Worm (Caenorhabditis elegans) whole organism, mixed stage, embryonic: Measurements from ENCODE around the gene paa-1.

Experiments
- M03D4.4 ChIP-seq: sonication (generic microtip); optimal IDR thresholded peaks from 2 replicates; lab custom pipeline; 2017; ENCODE audit warnings: mild to moderate bottlenecking, missing genetic modification characterization, missing compliant biosample characterization
- bed-3 ChIP-seq: fragments of 200-800 bp; sonication (Bioruptor generic); optimal IDR thresholded peaks from 3 replicates; lab custom pipeline; 2018; ENCODE audit warnings: mild to moderate bottlenecking, missing genetic modification characterization, moderate library complexity, missing compliant biosample characterization
- blmp-1 ChIP-seq: fragments of 150-350 bp; optimal IDR thresholded peaks from 2 replicates; lab custom pipeline; 2014; ENCODE audit warnings: missing biosample characterization, missing genetic modification characterization
- ceh-39 ChIP-seq: fragments of 150-350 bp; optimal IDR thresholded peaks from 2 replicates; lab custom pipeline; 2014; ENCODE audit warnings: missing biosample characterization, missing genetic modification characterization
- ceh-83 ChIP-seq: fragments of 200-800 bp; sonication (Bioruptor generic); optimal IDR thresholded peaks from 2 replicates; lab custom pipeline; 2018; ENCODE audit warnings: mild to moderate bottlenecking, missing genetic modification characterization, missing compliant biosample characterization
- ces-1 ChIP-seq: fragments of 150-350 bp; optimal IDR thresholded peaks from 2 replicates; lab custom pipeline; 2014; ENCODE audit warnings: missing biosample characterization, missing genetic modification reagents, missing genetic modification characterization
- cnd-1 ChIP-seq: fragments of 200-800 bp; sonication (Bioruptor generic); optimal IDR thresholded peaks from 2 replicates; lab custom pipeline; 2018; ENCODE audit warnings: mild to moderate bottlenecking, missing genetic modification characterization, missing compliant biosample characterization
- elt-1 ChIP-seq: sonication (generic microtip); optimal IDR thresholded peaks from 2 replicates; lab custom pipeline; 2017; ENCODE audit warnings: missing genetic modification characterization, mild to moderate bottlenecking, missing compliant biosample characterization, antibody characterized with exemption, moderate library complexity, borderline replicate concordance; ENCODE audit not compliant: insufficient read depth
- elt-3 ChIP-seq: fragments of 150-350 bp; optimal IDR thresholded peaks from 2 replicates; lab custom pipeline; 2014; ENCODE audit warnings: missing biosample characterization, missing genetic modification characterization
- flh-1 ChIP-seq: fragments of 200-800 bp; sonication (Bioruptor generic); optimal IDR thresholded peaks from 2 replicates; lab custom pipeline; 2018; ENCODE audit warnings: mild to moderate bottlenecking, missing genetic modification characterization, moderate library complexity, missing compliant biosample characterization
- ham-2 ChIP-seq: fragments of 200-800 bp; sonication (Bioruptor generic); optimal IDR thresholded peaks from 2 replicates; lab custom pipeline; 2018; ENCODE audit warnings: mild to moderate bottlenecking, missing genetic modification characterization, missing compliant biosample characterization
- hlh-1 ChIP-seq: fragments of 150-350 bp; optimal IDR thresholded peaks from 2 replicates; lab custom pipeline; 2014; ENCODE audit warnings: missing biosample characterization, missing genetic modification reagents, missing genetic modification characterization
- lin-13 ChIP-seq: fragments of 150-350 bp; optimal IDR thresholded peaks from 2 replicates; lab custom pipeline; 2014; ENCODE audit warnings: missing biosample characterization, missing genetic modification characterization
- lin-32 ChIP-seq: fragments of 200-800 bp; sonication (Bioruptor generic); optimal IDR thresholded peaks from 2 replicates; lab custom pipeline; 2018; ENCODE audit warnings: mild to moderate bottlenecking, missing genetic modification characterization, missing compliant biosample characterization
- lsy-2 ChIP-seq: fragments of 150-350 bp; optimal IDR thresholded peaks from 2 replicates; lab custom pipeline; 2014; ENCODE audit warnings: missing biosample characterization, missing genetic modification characterization
- mab-5 ChIP-seq: fragments of 150-350 bp; optimal IDR thresholded peaks from 2 replicates; lab custom pipeline; 2014; ENCODE audit warnings: missing biosample characterization, missing genetic modification characterization
- mep-1 ChIP-seq: fragments of 150-350 bp; optimal IDR thresholded peaks from 2 replicates; lab custom pipeline; 2017; ENCODE audit warnings: missing biosample characterization, missing genetic modification reagents, missing genetic modification characterization, inconsistent platforms
- mls-2 ChIP-seq: sonication (generic microtip); optimal IDR thresholded peaks from 2 replicates; lab custom pipeline; 2016; ENCODE audit warnings: mild to moderate bottlenecking, missing genetic modification characterization, moderate library complexity, missing compliant biosample characterization
- nhr-12 ChIP-seq: fragments of 150-350 bp; optimal IDR thresholded peaks from 2 replicates; lab custom pipeline; 2014; ENCODE audit warnings: missing biosample characterization, missing genetic modification characterization
- nhr-2 ChIP-seq: fragments of 150-350 bp; optimal IDR thresholded peaks from 2 replicates; lab custom pipeline; 2014; ENCODE audit warnings: missing biosample characterization, missing genetic modification characterization
- nhr-237 ChIP-seq: fragments of 150-350 bp; optimal IDR thresholded peaks from 2 replicates; lab custom pipeline; 2014; ENCODE audit warnings: missing biosample characterization, missing genetic modification characterization
- nhr-28 ChIP-seq: fragments of 150-350 bp; optimal IDR thresholded peaks from 2 replicates; lab custom pipeline; 2014; ENCODE audit warnings: missing biosample characterization, missing genetic modification characterization
- nhr-76 ChIP-seq: sonication (generic microtip); optimal IDR thresholded peaks from 2 replicates; lab custom pipeline; 2017; ENCODE audit warnings: missing biosample characterization, missing genetic modification characterization
- pha-4 ChIP-seq: fragments of 150-350 bp; optimal IDR thresholded peaks from 2 replicates; lab custom pipeline; 2018; ENCODE audit warnings: missing biosample characterization, missing genetic modification reagents, missing genetic modification characterization
- sem-2 ChIP-seq: fragments of 200-800 bp; sonication (Bioruptor generic); optimal IDR thresholded peaks from 2 replicates; lab custom pipeline; 2018; ENCODE audit warnings: mild to moderate bottlenecking, missing genetic modification characterization, missing compliant biosample characterization
- snpc-4 ChIP-seq: fragments of 150-350 bp; optimal IDR thresholded peaks from 2 replicates; lab custom pipeline; 2014; ENCODE audit warnings: missing biosample characterization, missing genetic modification characterization
- sptf-1 ChIP-seq: sonication (generic microtip); optimal IDR thresholded peaks from 2 replicates; lab custom pipeline; 2017; ENCODE audit warnings: mild to moderate bottlenecking, missing genetic modification characterization, moderate library complexity, missing compliant biosample characterization
- unc-120 ChIP-seq: sonication (generic microtip); optimal IDR thresholded peaks from 2 replicates; lab custom pipeline; 2017; ENCODE audit warnings: missing genetic modification characterization, missing compliant biosample characterization; ENCODE audit not compliant: poor library complexity, severe bottlenecking
- unc-39 ChIP-seq: fragments of 150-350 bp; optimal IDR thresholded peaks from 2 replicates; lab custom pipeline; 2014; ENCODE audit warnings: missing biosample characterization, missing genetic modification characterization
- zip-8 ChIP-seq: fragments of 150-350 bp; optimal IDR thresholded peaks from 2 replicates; lab custom pipeline; 2014; ENCODE audit warnings: missing biosample characterization, missing genetic modification characterization

The paa-1 gene

ce11 chrIII:5450430-5450829 lies at the start of gene paa-1:
TSS of gene paa-1 (plus strand) at chrIII:5450730.
- TF ChIP-seq blmp-1 (no peak), ceh-83 (no peak), pha-4 (tag; lab: Kevin White, UChicago) (no peak), ham-2 (GFP tag; lab: Kevin White, UChicago) (no peak), mab-5 (tag; lab: Kevin White, UChicago) (no peak), bed-3 (GFP tag; lab: Kevin White, UChicago) (no peak), nhr-76 (tag; lab: Kevin White, UChicago) (no peak), snpc-4 (tag; lab: Kevin White, UChicago) (no peak), flh-1 (no peak), lin-32 (no peak)

ce11 chrIII:5402419-5402818 lies 48.1 kb upstream of the paa-1 start:
- no peak for TF ChIP-seq nhr-76 (tag; lab: Kevin White, UChicago)
- TF ChIP-seq blmp-1: no peak
- TF ChIP-seq lin-32: no peak
- no peak for TF ChIP-seq nhr-28 (tag; lab: Kevin White, UChicago)
- peak; percentile 90 for TF ChIP-seq ces-1 (GFP tag; lab: Kevin White, UChicago)
- TF ChIP-seq, all 35 proteins: peak for 1

- no peak for TF ChIP-seq mls-2 (tag; lab: Kevin White, UChicago)
- TF ChIP-seq nhr-28 (tag; lab: Kevin White, UChicago): no peak
- no peak for TF ChIP-seq sem-2 (GFP tag; lab: Kevin White, UChicago)
- no peak for TF ChIP-seq ces-1 (GFP tag; lab: Kevin White, UChicago)
- no peak for TF ChIP-seq zip-8 (tag; lab: Kevin White, UChicago)
- no peak for TF ChIP-seq cnd-1 (tag; lab: Kevin White, UChicago)
- no peak for TF ChIP-seq sptf-1 (tag; lab: Kevin White, UChicago)
- no peak for TF ChIP-seq pha-4 (tag; lab: Kevin White, UChicago)
- no peak for TF ChIP-seq M03D4.4 (tag; lab: Kevin White, UChicago)
- no peak for TF ChIP-seq mep-1
- no peak for TF ChIP-seq unc-39 (tag; lab: Kevin White, UChicago)
- TF ChIP-seq lsy-2 (tag; lab: Kevin White, UChicago): no peak
- no peak for TF ChIP-seq lin-13
- no peak for TF ChIP-seq unc-120 (tag; lab: Kevin White, UChicago)
- no peak for TF ChIP-seq ham-2 (GFP tag; lab: Kevin White, UChicago)
- no peak for TF ChIP-seq mab-5 (tag; lab: Kevin White, UChicago)
- no peak for TF ChIP-seq nhr-12 (tag; lab: Kevin White, UChicago)
- TF ChIP-seq, all 35 proteins: peak for 0
Measured at ce11 chrIII:5404998-5405397, 45.5 kb upstream of the paa-1 start.

- TF ChIP-seq lsy-2 (tag; lab: Kevin White, UChicago) (peak; percentile 68), nhr-237 (tag; lab: Kevin White, UChicago) (peak; percentile 33), unc-120 (tag; lab: Kevin White, UChicago) (peak; percentile 88), elt-3 (tag; lab: Kevin White, UChicago) (no peak), pha-4 (tag; lab: Kevin White, UChicago) (peak; percentile 24), mep-1 (peak; percentile 29), ceh-39 (tag; lab: Kevin White, UChicago) (no peak), hlh-1 (tag; lab: Kevin White, UChicago) (peak; percentile 6)
Measured at ce11 chrIII:5405628-5406084, 44.9 kb upstream of the paa-1 start, which contains the start of the genes W03A5.2 and Y32H12A.8. TSS of gene W03A5.2 (plus strand) at chrIII:5406034. TSS of gene Y32H12A.8 (minus strand) at chrIII:5406037.

ce11 chrIII:5406314-5406713 lies 44.2 kb upstream of the paa-1 start:
- TF ChIP-seq flh-1 (no peak), unc-120 (tag; lab: Kevin White, UChicago) (no peak), lin-32 (no peak), elt-3 (tag; lab: Kevin White, UChicago) (no peak), bed-3 (GFP tag; lab: Kevin White, UChicago) (no peak), zip-8 (tag; lab: Kevin White, UChicago) (no peak), elt-1 (tag; lab: Kevin White, UChicago) (no peak), nhr-12 (tag; lab: Kevin White, UChicago) (no peak), nhr-2 (no peak), mab-5 (tag; lab: Kevin White, UChicago) (no peak), ces-1 (GFP tag; lab: Kevin White, UChicago) (no peak), nhr-28 (tag; lab: Kevin White, UChicago) (no peak), M03D4.4 (tag; lab: Kevin White, UChicago) (no peak), pha-4 (tag; lab: Kevin White, UChicago) (no peak), sem-2 (GFP tag; lab: Kevin White, UChicago) (no peak)
